Worm (Caenorhabditis elegans) whole organism, early embryonic: ENCODE data around the gene Y49A3A.3.
A peak's percentile ranks its signal among the peaks of the same experiment; 100 is the strongest.
"Not testable (repeated sequence)": the region's sequence is repeated elsewhere in the genome, so short reads cannot be mapped to it uniquely, and the experiment has no call there.

Source experiments
- B0310.2 ChIP-seq: sonication (generic microtip); optimal IDR thresholded peaks from 2 replicates; lab custom pipeline; 2016; ENCODE audit warnings: mild to moderate bottlenecking, missing genetic modification characterization, missing compliant biosample characterization
- F13C5.2 ChIP-seq: sonication (generic microtip); optimal IDR thresholded peaks from 2 replicates; lab custom pipeline; 2017; ENCODE audit warnings: mild to moderate bottlenecking, missing genetic modification characterization, inconsistent platforms, missing compliant biosample characterization
- aly-1 ChIP-seq: sonication (generic microtip); optimal IDR thresholded peaks from 2 replicates; lab custom pipeline; 2016; ENCODE audit warnings: missing genetic modification characterization, missing compliant biosample characterization
- ama-1 ChIP-seq: fragments of 150-350 bp; optimal IDR thresholded peaks from 2 replicates; lab custom pipeline; 2014
- ceh-13 ChIP-seq: fragments of 200-800 bp; sonication (Bioruptor generic); optimal IDR thresholded peaks from 2 replicates; lab custom pipeline; 2018; ENCODE audit warnings: mild to moderate bottlenecking, missing genetic modification characterization, missing compliant biosample characterization
- ceh-36 ChIP-seq: sonication (generic microtip); optimal IDR thresholded peaks from 2 replicates; lab custom pipeline; 2016; ENCODE audit warnings: missing genetic modification characterization, inconsistent platforms, missing compliant biosample characterization
- ets-7 ChIP-seq: sonication (generic microtip); optimal IDR thresholded peaks from 2 replicates; lab custom pipeline; 2016; ENCODE audit warnings: missing genotype, missing genetic modification characterization, missing compliant biosample characterization
- flt-1 ChIP-seq: fragments of 200-800 bp; sonication (Bioruptor generic); IDR thresholded peaks from 2 replicates; pipeline ENCODE4 v1.3.6; 2022; ENCODE audit warnings: missing genetic modification characterization, missing compliant biosample characterization
- hmbx-1 ChIP-seq: sonication (generic microtip); optimal IDR thresholded peaks from 2 replicates; lab custom pipeline; 2016; ENCODE audit warnings: mild to moderate bottlenecking, missing genetic modification characterization, missing compliant biosample characterization
- hmg-4 ChIP-seq: fragments of 200-800 bp; sonication (Bioruptor generic); optimal IDR thresholded peaks from 2 replicates; lab custom pipeline; 2018; ENCODE audit warnings: mild to moderate bottlenecking, missing genetic modification characterization, missing compliant biosample characterization
- hnd-1 ChIP-seq: sonication (generic microtip); optimal IDR thresholded peaks from 2 replicates; lab custom pipeline; 2016; ENCODE audit warnings: missing genetic modification characterization, missing compliant biosample characterization
- pes-1 ChIP-seq: fragments of 200-800 bp; sonication (Bioruptor generic); IDR thresholded peaks from 2 replicates; pipeline ENCODE4 v1.3.6; 2022; ENCODE audit warnings: missing genetic modification reagents, missing genetic modification characterization, missing compliant biosample characterization
- scrt-1 ChIP-seq: fragments of 200-800 bp; sonication (Bioruptor generic); IDR thresholded peaks from 2 replicates; pipeline ENCODE4 v1.3.6; 2022; ENCODE audit warnings: missing genetic modification characterization, missing compliant biosample characterization
- sea-1 ChIP-seq: fragments of 200-800 bp; sonication (Bioruptor generic); conservative IDR thresholded peaks from 2 replicates; pipeline ENCODE4 v1.3.6; 2022; ENCODE audit warnings: missing genetic modification characterization, missing compliant biosample characterization
- tbx-11 ChIP-seq: fragments of 200-800 bp; sonication (Bioruptor generic); IDR thresholded peaks from 2 replicates; pipeline ENCODE4 v1.3.6; 2022; ENCODE audit warnings: missing genetic modification characterization, missing compliant biosample characterization
- tbx-37 ChIP-seq: fragments of 200-800 bp; sonication (Bioruptor generic); conservative IDR thresholded peaks from 2 replicates; pipeline ENCODE4 v1.3.6; 2022; ENCODE audit warnings: missing genetic modification reagents, missing genetic modification characterization, missing compliant biosample characterization
- tra-4 ChIP-seq: sonication (generic microtip); optimal IDR thresholded peaks from 2 replicates; lab custom pipeline; 2017; ENCODE audit warnings: missing genetic modification characterization, missing compliant biosample characterization

Gene Y49A3A.3

DNA sequence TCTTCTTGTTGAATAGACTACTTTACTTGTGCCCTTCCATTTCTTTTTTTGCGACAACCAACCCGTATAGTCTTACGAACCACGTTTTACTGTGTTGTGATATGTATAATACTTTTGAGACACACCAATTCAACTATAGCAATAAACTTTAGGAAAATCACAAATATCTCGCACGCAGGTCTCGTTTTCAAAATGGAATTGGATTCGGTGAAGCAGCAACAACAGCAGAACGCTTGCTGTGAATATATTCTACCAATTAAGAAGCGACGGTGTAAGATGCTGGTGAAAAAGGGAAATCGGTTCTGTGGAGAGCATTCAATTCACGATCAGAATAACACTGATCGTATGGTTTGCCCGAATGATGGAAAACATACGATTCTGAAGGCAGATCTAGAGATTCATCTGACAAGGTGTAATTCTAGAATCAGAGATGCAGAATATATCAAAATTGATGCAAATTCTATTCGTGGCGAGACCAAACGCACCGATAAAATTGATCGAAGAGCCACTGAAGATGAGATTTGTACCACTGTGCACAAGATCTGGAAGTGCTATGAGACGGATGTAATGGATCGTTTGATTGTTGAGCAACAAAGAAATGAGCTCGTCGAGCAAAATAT is at the start of gene Y49A3A.3:
Y49A3A.3 (plus strand) TSS at position 153 of the 620 bp plus-strand sequence.
- no peak for TF ChIP-seq flt-1 (GFP tag; lab: Robert Waterston, UW)
- TF ChIP-seq aly-1 (tag; lab: Kevin White, UChicago): peak; percentile 9
- TF ChIP-seq ama-1 (lab: Kevin White, UChicago): peak; percentile 52

- not testable (repeated sequence) for TF ChIP-seq ama-1 (lab: Kevin White, UChicago); ets-7 (tag; lab: Kevin White, UChicago); hmbx-1 (tag; lab: Kevin White, UChicago)
Observed at ce11 chrV:14306771-14307170, 47.4 kb upstream of the Y49A3A.3 start, which contains the start of gene spig-4. TSS of gene spig-4 (minus strand) at chrV:14306871.

- not testable (repeated sequence) for TF ChIP-seq hmg-4 (GFP tag; lab: Kevin White, UChicago); aly-1 (tag; lab: Kevin White, UChicago); ceh-13 (GFP tag; lab: Kevin White, UChicago)
Observed at ce11 chrV:14308164-14308563, 46.0 kb upstream of the Y49A3A.3 start, which contains the start of gene spig-5. TSS of gene spig-5 (plus strand) at chrV:14308464.

DNA sequence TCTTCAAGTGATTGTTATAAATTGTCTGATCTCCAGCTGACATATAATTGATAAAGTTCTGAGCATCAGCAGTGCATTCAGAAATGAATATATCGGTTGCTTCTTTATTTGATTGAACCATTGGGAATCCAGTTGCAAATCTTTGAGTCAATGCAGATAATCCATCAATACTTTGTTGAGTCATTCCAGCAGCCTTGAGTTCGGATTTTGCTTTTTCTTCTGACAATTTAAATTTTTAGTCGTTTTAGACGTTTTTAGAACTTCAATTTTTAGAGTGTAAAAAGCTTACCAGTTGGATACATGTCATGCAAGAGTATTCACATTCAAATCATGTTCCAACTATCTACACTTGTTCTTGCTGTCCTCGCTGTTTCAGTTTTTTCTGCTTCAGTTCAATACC is 44.6 kb upstream of the Y49A3A.3 start, which contains the start of gene F14D7.14:
F14D7.14 (plus strand) TSS at position 301 of the 400 bp plus-strand sequence.
- not testable (repeated sequence) for TF ChIP-seq pes-1 (GFP tag; lab: Robert Waterston, UW); tbx-11 (GFP tag; lab: Robert Waterston, UW); hmg-4 (GFP tag; lab: Kevin White, UChicago)

ce11 chrV:14311115-14311514 is 43.1 kb upstream of the Y49A3A.3 start, which contains the start of gene ddn-3:
TSS of gene ddn-3 (minus strand) at chrV:14311215.
- TF ChIP-seq B0310.2 (tag; lab: Kevin White, UChicago) (no peak), pes-1 (GFP tag; lab: Robert Waterston, UW) (no peak), hmbx-1 (tag; lab: Kevin White, UChicago) (no peak), hmg-4 (GFP tag; lab: Kevin White, UChicago) (no peak), ceh-36 (tag; lab: Kevin White, UChicago) (no peak), aly-1 (tag; lab: Kevin White, UChicago) (no peak), F13C5.2 (tag; lab: Kevin White, UChicago) (no peak), ets-7 (tag; lab: Kevin White, UChicago) (no peak), hnd-1 (tag; lab: Kevin White, UChicago) (no peak)

DNA sequence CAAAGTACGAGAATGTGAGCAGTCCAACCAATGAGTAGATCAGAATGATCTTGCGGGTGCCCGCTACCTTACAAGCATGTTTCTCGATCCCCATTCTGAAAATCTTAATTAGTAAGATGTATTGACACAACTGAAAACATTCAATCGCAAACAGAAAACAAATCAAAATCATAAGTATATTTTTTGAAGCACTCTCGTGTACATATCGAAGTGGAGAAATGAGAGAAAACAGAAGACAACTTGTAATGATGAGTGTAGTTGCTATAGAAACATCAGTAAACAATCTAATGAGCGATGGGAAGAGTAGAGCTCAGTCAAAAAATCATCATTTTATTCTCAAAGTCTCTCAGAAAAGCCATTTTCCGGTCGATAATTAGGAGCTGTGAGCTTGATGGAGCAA is 41.5 kb upstream of the Y49A3A.3 start, which contains the start of gene F14D7.8:
F14D7.8 (minus strand) TSS at position 101 of the 400 bp plus-strand sequence.
- no peak for TF ChIP-seq sea-1 (GFP tag; lab: Robert Waterston, UW)
- no peak for TF ChIP-seq tra-4 (tag; lab: Kevin White, UChicago)
- TF ChIP-seq ceh-13 (GFP tag; lab: Kevin White, UChicago): no peak
- TF ChIP-seq F13C5.2 (tag; lab: Kevin White, UChicago): no peak
- TF ChIP-seq scrt-1 (GFP tag; lab: Robert Waterston, UW): no peak

- no peak for TF ChIP-seq hmbx-1 (tag; lab: Kevin White, UChicago)
- TF ChIP-seq pes-1 (GFP tag; lab: Robert Waterston, UW): no peak
- no peak for TF ChIP-seq ceh-36 (tag; lab: Kevin White, UChicago)
- TF ChIP-seq tbx-11 (GFP tag; lab: Robert Waterston, UW): no peak
- TF ChIP-seq aly-1 (tag; lab: Kevin White, UChicago): no peak
- no peak for TF ChIP-seq F13C5.2 (tag; lab: Kevin White, UChicago)
- TF ChIP-seq hmg-4 (GFP tag; lab: Kevin White, UChicago): no peak
- no peak for TF ChIP-seq ama-1 (lab: Kevin White, UChicago)
- TF ChIP-seq scrt-1 (GFP tag; lab: Robert Waterston, UW): no peak
- no peak for TF ChIP-seq ets-7 (tag; lab: Kevin White, UChicago)
- no peak for TF ChIP-seq hnd-1 (tag; lab: Kevin White, UChicago)
- no peak for TF ChIP-seq tbx-37
- no peak for TF ChIP-seq flt-1 (GFP tag; lab: Robert Waterston, UW)
- TF ChIP-seq sea-1 (GFP tag; lab: Robert Waterston, UW): no peak
Observed at ce11 chrV:14314236-14314635, 40.0 kb upstream of the Y49A3A.3 start, which contains the start of gene F47B8.1. TSS of gene F47B8.1 (minus strand) at chrV:14314336.

ce11 chrV:14316525-14316924 is 37.7 kb upstream of the Y49A3A.3 start, which contains the start of gene F47B8.2:
TSS of gene F47B8.2 (minus strand) at chrV:14316625.
- no peak for TF ChIP-seq hmg-4 (GFP tag; lab: Kevin White, UChicago)
- no peak for TF ChIP-seq pes-1 (GFP tag; lab: Robert Waterston, UW)
- no peak for TF ChIP-seq hmbx-1 (tag; lab: Kevin White, UChicago)
- TF ChIP-seq flt-1 (GFP tag; lab: Robert Waterston, UW): no peak
- TF ChIP-seq aly-1 (tag; lab: Kevin White, UChicago): no peak
- TF ChIP-seq tra-4 (tag; lab: Kevin White, UChicago): no peak
- TF ChIP-seq ceh-13 (GFP tag; lab: Kevin White, UChicago): no peak
- TF ChIP-seq ama-1 (lab: Kevin White, UChicago): no peak
- no peak for TF ChIP-seq hnd-1 (tag; lab: Kevin White, UChicago)
- no peak for TF ChIP-seq sea-1 (GFP tag; lab: Robert Waterston, UW)
- no peak for TF ChIP-seq B0310.2 (tag; lab: Kevin White, UChicago)
- TF ChIP-seq ets-7 (tag; lab: Kevin White, UChicago): no peak
- TF ChIP-seq F13C5.2 (tag; lab: Kevin White, UChicago): no peak
- no peak for TF ChIP-seq ceh-36 (tag; lab: Kevin White, UChicago)
- no peak for TF ChIP-seq tbx-37
- no peak for TF ChIP-seq scrt-1 (GFP tag; lab: Robert Waterston, UW)
- TF ChIP-seq tbx-11 (GFP tag; lab: Robert Waterston, UW): no peak
